Worm (Caenorhabditis elegans): ENCODE data around the gene pgap-2.

DNA sequence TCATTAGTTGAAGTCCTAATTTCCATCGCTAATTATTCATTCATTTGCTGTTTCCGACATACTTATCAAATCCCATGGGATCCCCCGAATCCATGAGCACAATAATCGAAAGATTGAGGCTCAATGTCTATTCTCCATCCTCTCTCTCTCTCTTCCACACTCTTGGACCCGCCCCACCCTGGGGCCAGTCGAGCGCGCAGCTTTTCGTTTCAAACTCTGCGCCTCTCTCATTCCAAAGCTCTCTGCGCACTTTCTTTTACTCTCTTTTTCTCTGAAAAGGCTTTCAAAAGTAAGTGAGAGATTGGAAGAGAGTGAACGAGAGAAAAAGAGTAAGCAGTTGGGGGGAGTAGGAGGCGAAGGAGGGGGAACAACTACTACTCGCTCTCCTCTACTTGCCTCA, 16.4 kb downstream of the pgap-2 start, which contains the start of gene acy-1:
- TF ChIP-seq pha-2 (tag; optimal IDR thresholded peaks at IDR 0.05) (no peak), pag-3 (tag; optimal IDR thresholded peaks at IDR 0.05; ENCODE audit: borderline replicate concordance) (no peak), fkh-6 (tag; optimal IDR thresholded peaks at IDR 0.05) (no peak)

Data from whole organism, late embryonic.